Worm (Caenorhabditis elegans): ENCODE data around the gene ZK616.8.

Gene ZK616.8

DNA sequence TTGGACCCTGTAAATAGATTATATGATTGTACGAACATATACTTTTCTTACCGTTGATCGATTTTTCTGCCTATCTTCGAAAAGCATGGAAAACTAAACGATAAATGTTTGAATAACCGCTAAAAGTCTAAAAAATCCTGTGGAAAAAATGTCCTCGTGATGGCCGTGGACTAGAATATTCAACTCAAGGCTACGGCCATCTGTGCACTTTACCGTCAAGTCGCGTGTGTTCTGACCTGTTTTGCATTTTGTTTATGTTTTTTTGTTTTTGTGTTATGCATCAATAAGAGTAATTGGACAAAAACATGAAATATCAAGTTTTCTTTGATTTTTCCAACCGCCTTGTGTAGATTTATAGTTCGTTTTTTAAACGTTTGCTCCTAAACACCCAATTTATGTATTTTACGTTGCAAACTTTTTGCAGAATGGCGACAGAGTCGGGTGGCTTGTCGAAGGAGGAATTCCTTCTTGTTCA is 47.8 kb downstream of the ZK616.8 start, which contains the start of the genes hda-6 and F41H10.4:
Gene hda-6, minus strand, starts transcription at position 172 of the 475 bp plus-strand sequence.
Gene F41H10.4, plus strand, starts transcription at position 425 of the 475 bp plus-strand sequence.
- TF ChIP-seq sptf-2 (GFP tag; optimal IDR thresholded peaks at IDR 0.05) = no peak
- TF ChIP-seq D2030.7 (GFP tag; IDR thresholded peaks at IDR 0.05) = no peak
- TF ChIP-seq bed-2 (GFP tag; IDR thresholded peaks at IDR 0.05) = no peak
- TF ChIP-seq bed-1 (GFP tag; IDR thresholded peaks at IDR 0.05) = no peak
- no peak for TF ChIP-seq T07F8.4 (tag; optimal IDR thresholded peaks at IDR 0.05)
- no peak for TF ChIP-seq F37B4.10 (GFP tag; IDR thresholded peaks at IDR 0.05)
- no peak for TF ChIP-seq F10E7.11 (tag; optimal IDR thresholded peaks at IDR 0.05)
- peak; percentile 3 for TF ChIP-seq dpl-1 (GFP tag; optimal IDR thresholded peaks at IDR 0.05)
- TF ChIP-seq lin-54 (GFP tag; optimal IDR thresholded peaks at IDR 0.05) = peak; percentile 71
- peak in 1 of 2 experiments; percentile 9 for TF ChIP-seq let-607 (tag; optimal IDR thresholded peaks at IDR 0.05)
- no peak for TF ChIP-seq sea-2 (GFP tag; IDR thresholded peaks at IDR 0.05)
- no peak for TF ChIP-seq lin-26 (GFP tag; IDR thresholded peaks at IDR 0.05)
- no peak for TF ChIP-seq egrh-3 (GFP tag; IDR thresholded peaks at IDR 0.05)
- TF ChIP-seq egl-44 (GFP tag; IDR thresholded peaks at IDR 0.05) = no peak
- no peak for TF ChIP-seq ztf-3 (GFP tag; optimal IDR thresholded peaks at IDR 0.05)
- peak; percentile 88 for TF ChIP-seq ZK185.1 (tag; optimal IDR thresholded peaks at IDR 0.05; ENCODE audit: poor library complexity, severe bottlenecking)
- no peak for TF ChIP-seq rcor-1 (GFP tag; IDR thresholded peaks at IDR 0.05)
- TF ChIP-seq madf-3 (GFP tag; IDR thresholded peaks at IDR 0.05) = no peak
- TF ChIP-seq K12H6.12 (tag; optimal IDR thresholded peaks at IDR 0.05) = peak; percentile 24
- no peak for TF ChIP-seq hmg-20 (GFP tag; IDR thresholded peaks at IDR 0.05)
- no peak for TF ChIP-seq tbx-9 (tag; optimal IDR thresholded peaks at IDR 0.05; ENCODE audit: borderline replicate concordance)
- TF ChIP-seq F55B11.4 (tag; optimal IDR thresholded peaks at IDR 0.05; ENCODE audit: borderline replicate concordance, insufficient read depth) = no peak
- peak; percentile 77 for TF ChIP-seq mcd-1 (GFP tag; IDR thresholded peaks at IDR 0.05)
- TF ChIP-seq ceh-27 (GFP tag; optimal IDR thresholded peaks at IDR 0.05) = peak; percentile 92
- peak; percentile 31; the same call in 1 of the 2 replicates for TF ChIP-seq pbrm-1 (GFP tag; IDR thresholded peaks at IDR 0.05)
- TF ChIP-seq Y79H2A.3 (GFP tag; conservative IDR thresholded peaks at IDR 0.05) = no peak
- TF ChIP-seq nhr-179 (tag; optimal IDR thresholded peaks at IDR 0.05) = no peak
- TF ChIP-seq rpc-1 (optimal IDR thresholded peaks at IDR 0.05) = no peak
- TF ChIP-seq rpc-1 (tag; optimal IDR thresholded peaks at IDR 0.05) = no peak
- TF ChIP-seq cebp-1 (GFP tag; IDR thresholded peaks at IDR 0.05) = no peak
- TF ChIP-seq cebp-1 (tag; optimal IDR thresholded peaks at IDR 0.05) = peak; percentile 57
- no peak for TF ChIP-seq F22D6.2 (tag; optimal IDR thresholded peaks at IDR 0.05)
- TF ChIP-seq efl-1 (GFP tag; optimal IDR thresholded peaks at IDR 0.05) = peak; percentile 34
- no peak for TF ChIP-seq akir-1 (GFP tag; optimal IDR thresholded peaks at IDR 0.05)
- TF ChIP-seq F23B12.7 (tag; optimal IDR thresholded peaks at IDR 0.05; ENCODE audit: insufficient read depth) = peak; percentile 4
- TF ChIP-seq attf-3 (GFP tag; conservative IDR thresholded peaks at IDR 0.05) = no peak
- TF ChIP-seq lsy-27 (tag; optimal IDR thresholded peaks at IDR 0.05; ENCODE audit: borderline replicate concordance, insufficient read depth) = peak; percentile 4
- TF ChIP-seq ekl-4 (GFP tag; IDR thresholded peaks at IDR 0.05) = peak; percentile 55; the same call in 1 of the 2 replicates
- no peak for TF ChIP-seq ceh-40 (GFP tag; IDR thresholded peaks at IDR 0.05)
- TF ChIP-seq F39B2.1 (GFP tag; IDR thresholded peaks at IDR 0.05) = no peak
- peak; percentile 15 for TF ChIP-seq tlf-1 (GFP tag; optimal IDR thresholded peaks at IDR 0.05)
- TF ChIP-seq ceh-91 (GFP tag; IDR thresholded peaks at IDR 0.05) = 0 out of 2 replicates have a peak, but pooled peaks have one; percentile 8
- no peak for TF ChIP-seq Y67H2A.10 (GFP tag; conservative IDR thresholded peaks at IDR 0.05)
- no peak for TF ChIP-seq madf-8 (GFP tag; conservative IDR thresholded peaks at IDR 0.05)
- TF ChIP-seq nfya-1 (tag; optimal IDR thresholded peaks at IDR 0.05; ENCODE audit: borderline replicate concordance, insufficient read depth) = no peak
- peak; percentile 39 for TF ChIP-seq ztf-18 (tag; optimal IDR thresholded peaks at IDR 0.05)
- TF ChIP-seq unc-62 (GFP tag; optimal IDR thresholded peaks at IDR 0.05) = no peak
- TF ChIP-seq atf-7 (tag; optimal IDR thresholded peaks at IDR 0.05) = no peak
